Fruit fly (Drosophila melanogaster): ENCODE data around the gene CG12723.

DNA sequence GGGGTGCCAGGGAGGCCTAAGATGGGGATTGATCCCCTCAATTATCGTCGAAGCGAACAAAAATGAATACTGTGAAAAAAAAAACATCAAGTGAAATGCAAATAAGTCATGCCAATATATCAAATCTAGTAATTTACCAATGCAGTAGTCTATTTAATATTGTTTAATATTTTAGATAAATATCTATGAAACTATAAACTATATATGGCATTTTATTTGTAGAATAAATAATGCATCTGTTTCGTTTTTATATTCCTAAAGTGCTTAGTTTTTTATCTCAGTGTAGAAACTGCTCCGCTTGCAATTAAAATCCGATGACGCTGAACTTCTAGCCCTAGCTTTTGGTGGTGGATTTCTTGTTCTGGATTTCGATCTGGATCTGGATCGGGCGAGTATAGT is 36.5 kb upstream of the CG12723 start:
- no peak for TF ChIP-seq Myc (optimal IDR thresholded peaks at IDR 0.05)
- TF ChIP-seq N (GFP tag; optimal IDR thresholded peaks at IDR 0.05), result no peak
- TF ChIP-seq Dfd (GFP tag; optimal IDR thresholded peaks at IDR 0.05), result no peak
- no peak for TF ChIP-seq tai (GFP tag; optimal IDR thresholded peaks at IDR 0.05)
- no peak for TF ChIP-seq dl (GFP tag; optimal IDR thresholded peaks at IDR 0.05; ENCODE audit: insufficient read depth in 1 of 2, partially characterized antibody in 2 of 2)
- no peak for TF ChIP-seq Vsx2 (GFP tag; optimal IDR thresholded peaks at IDR 0.05; ENCODE audit: partially characterized antibody)
- no peak for TF ChIP-seq ey (GFP tag; optimal IDR thresholded peaks at IDR 0.05)
- TF ChIP-seq OdsH (GFP tag; optimal IDR thresholded peaks at IDR 0.05), result no peak
- TF ChIP-seq h (GFP tag; optimal IDR thresholded peaks at IDR 0.05), result no peak
- TF ChIP-seq psq (GFP tag; optimal IDR thresholded peaks at IDR 0.05), result no peak
- TF ChIP-seq CG9705 (GFP tag; optimal IDR thresholded peaks at IDR 0.05), result no peak

Data from whole organism, wandering third instar larva.